Fruit fly (Drosophila melanogaster): ENCODE data around the gene GMF.

Gene GMF

DNA sequence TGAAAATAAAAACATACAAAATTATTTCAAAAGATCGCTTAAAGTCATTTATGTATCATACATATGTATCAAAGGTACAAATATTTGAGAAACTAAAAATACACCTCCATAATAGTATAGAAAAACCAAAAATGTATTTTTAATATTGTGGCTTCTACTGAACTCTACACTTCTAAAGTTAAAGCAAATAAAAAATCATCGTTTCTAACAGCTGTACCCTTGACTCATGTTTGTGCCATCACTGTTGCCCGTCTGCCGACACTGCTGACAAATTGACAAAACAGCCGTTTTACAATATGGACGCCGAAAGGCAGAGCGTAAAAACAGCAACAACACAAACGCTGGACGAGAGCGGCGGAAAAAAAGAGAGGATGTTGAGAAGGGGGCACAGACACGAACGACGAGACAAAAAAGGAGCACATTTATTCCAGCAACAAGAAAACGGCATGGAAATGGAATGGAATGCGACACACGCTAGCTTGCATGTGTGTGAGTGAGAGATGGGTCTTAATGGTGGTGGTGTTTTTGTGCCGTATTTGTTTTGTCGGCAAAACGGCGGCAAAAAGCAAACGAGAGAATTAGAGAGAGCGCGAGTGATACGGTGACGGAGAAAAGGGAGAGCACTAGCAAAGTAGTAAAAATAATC lies 16.3 kb downstream of the GMF start (continued):
- peak; percentile 86 for TF ChIP-seq CG18619 (GFP tag; optimal IDR thresholded peaks at IDR 0.05)
- TF ChIP-seq ci (GFP tag; IDR thresholded peaks at IDR 0.05), result no peak
- TF ChIP-seq fru (optimal IDR thresholded peaks at IDR 0.05), result no peak
- TF ChIP-seq TFAM (GFP tag; optimal IDR thresholded peaks at IDR 0.05), result peak; percentile 71
- TF ChIP-seq CG14965 (GFP tag; optimal IDR thresholded peaks at IDR 0.05; ENCODE audit: borderline replicate concordance), result no peak
- peak; percentile 66 for TF ChIP-seq Nf-YB (GFP tag; optimal IDR thresholded peaks at IDR 0.05)
- peak; percentile 81 for TF ChIP-seq NfI (GFP tag; optimal IDR thresholded peaks at IDR 0.05)
- peak; percentile 71 for TF ChIP-seq CrebB (tag; optimal IDR thresholded peaks at IDR 0.05)
- TF ChIP-seq CG1647 (GFP tag; optimal IDR thresholded peaks at IDR 0.05), result peak; percentile 51
- TF ChIP-seq kni (GFP tag; optimal IDR thresholded peaks at IDR 0.05), result peak; percentile 93
- TF ChIP-seq fd64A (GFP tag; optimal IDR thresholded peaks at IDR 0.05), result peak; percentile 55
- peak; percentile 46 for TF ChIP-seq ERR (GFP tag; optimal IDR thresholded peaks at IDR 0.05)
- no peak for TF ChIP-seq MBD-R2 (GFP tag; IDR thresholded peaks at IDR 0.05)
- peak; percentile 82 for TF ChIP-seq CG30403 (GFP tag; optimal IDR thresholded peaks at IDR 0.05)
- TF ChIP-seq Trl (optimal IDR thresholded peaks at IDR 0.05), result peak; percentile 83 to 93
- TF ChIP-seq Trl (GFP tag; optimal IDR thresholded peaks at IDR 0.05), result peak; percentile 27
- peak; percentile 92 for TF ChIP-seq CG3281 (GFP tag; optimal IDR thresholded peaks at IDR 0.05)
- no peak for TF ChIP-seq dati (GFP tag; IDR thresholded peaks at IDR 0.05)
- TF ChIP-seq trem (tag; optimal IDR thresholded peaks at IDR 0.05), result peak; percentile 79
- peak; percentile 85 for TF ChIP-seq Atf3 (GFP tag; optimal IDR thresholded peaks at IDR 0.05)
- TF ChIP-seq Sry-β (GFP tag; optimal IDR thresholded peaks at IDR 0.05), result peak; percentile 86
- TF ChIP-seq CG11093 (GFP tag; IDR thresholded peaks at IDR 0.05), result peak; percentile 66; the same call in 2 of the 3 replicates
- no peak for TF ChIP-seq CG10366 (GFP tag; IDR thresholded peaks at IDR 0.05)
- peak; percentile 81 for TF ChIP-seq dmrt11E (tag; optimal IDR thresholded peaks at IDR 0.05)
- no peak for TF ChIP-seq pan (optimal IDR thresholded peaks at IDR 0.05)
- no peak for TF ChIP-seq pan (GFP tag; optimal IDR thresholded peaks at IDR 0.05 in 1 of 2, IDR thresholded peaks at IDR 0.05 in 1 of 2)
- TF ChIP-seq HmgZ (tag; optimal IDR thresholded peaks at IDR 0.05), result peak; percentile 59
- peak; percentile 79 for TF ChIP-seq Mad (GFP tag; optimal IDR thresholded peaks at IDR 0.05)
- no peak for TF ChIP-seq dan (GFP tag; IDR thresholded peaks at IDR 0.05)
- TF ChIP-seq br (optimal IDR thresholded peaks at IDR 0.05), result no peak
- TF ChIP-seq Awh (GFP tag; IDR thresholded peaks at IDR 0.05), result no peak
- TF ChIP-seq CG32532 (GFP tag; IDR thresholded peaks at IDR 0.05), result no peak
- TF ChIP-seq CG10543 (GFP tag; optimal IDR thresholded peaks at IDR 0.05), result peak; percentile 71
- TF ChIP-seq CG11560 (tag; IDR thresholded peaks at IDR 0.05), result no peak
- TF ChIP-seq lmd (GFP tag; IDR thresholded peaks at IDR 0.05), result no peak
- TF ChIP-seq CG4424 (GFP tag; optimal IDR thresholded peaks at IDR 0.05), result peak; percentile 85
- peak; percentile 48 for TF ChIP-seq ash1 (GFP tag; optimal IDR thresholded peaks at IDR 0.05)
- TF ChIP-seq CG1024 (GFP tag; IDR thresholded peaks at IDR 0.05), result no peak
- TF ChIP-seq CG34376 (GFP tag; optimal IDR thresholded peaks at IDR 0.05), result no peak
- no peak for TF ChIP-seq yki (optimal IDR thresholded peaks at IDR 0.05)
- peak; percentile 91 for TF ChIP-seq CG2678 (tag; optimal IDR thresholded peaks at IDR 0.05)
- peak; percentile 63 for TF ChIP-seq Six4 (GFP tag; optimal IDR thresholded peaks at IDR 0.05)
- no peak for TF ChIP-seq Sin3A (optimal IDR thresholded peaks at IDR 0.05)
- TF ChIP-seq CG7271 (tag; optimal IDR thresholded peaks at IDR 0.05), result peak; percentile 50
- TF ChIP-seq Xbp1 (GFP tag; optimal IDR thresholded peaks at IDR 0.05), result peak; percentile 79
- TF ChIP-seq CG6791 (GFP tag; IDR thresholded peaks at IDR 0.05; ENCODE audit: partially characterized antibody), result no peak
- peak; percentile 50 for TF ChIP-seq CG2202 (tag; optimal IDR thresholded peaks at IDR 0.05)
- TF ChIP-seq bsh (GFP tag; optimal IDR thresholded peaks at IDR 0.05), result peak; percentile 31 to 82
- TF ChIP-seq en (GFP tag; optimal IDR thresholded peaks at IDR 0.05), result peak; percentile 62
- no peak for TF ChIP-seq lbe (GFP tag; optimal IDR thresholded peaks at IDR 0.05)
- TF ChIP-seq Bteb2 (GFP tag; optimal IDR thresholded peaks at IDR 0.05), result peak; percentile 71
- TF ChIP-seq HmgD (GFP tag; optimal IDR thresholded peaks at IDR 0.05), result no peak
- TF ChIP-seq seq (GFP tag; IDR thresholded peaks at IDR 0.05), result no peak

All from whole organism, embryonic.